Worm (Caenorhabditis elegans) whole organism, mixed stage, embryonic: Measurements from ENCODE around the gene col-76.

Experiments
- nhr-237 ChIP-seq: fragments of 150-350 bp; optimal IDR thresholded peaks from 2 replicates; lab custom pipeline; 2014; ENCODE audit warnings: missing biosample characterization, missing genetic modification characterization
- pha-4 ChIP-seq: fragments of 150-350 bp; optimal IDR thresholded peaks from 2 replicates; lab custom pipeline; 2018; ENCODE audit warnings: missing biosample characterization, missing genetic modification reagents, missing genetic modification characterization
- ztf-11 ChIP-seq: fragments of 150-350 bp; optimal IDR thresholded peaks from 2 replicates; lab custom pipeline; 2014; ENCODE audit warnings: missing biosample characterization, missing genetic modification characterization

DNA sequence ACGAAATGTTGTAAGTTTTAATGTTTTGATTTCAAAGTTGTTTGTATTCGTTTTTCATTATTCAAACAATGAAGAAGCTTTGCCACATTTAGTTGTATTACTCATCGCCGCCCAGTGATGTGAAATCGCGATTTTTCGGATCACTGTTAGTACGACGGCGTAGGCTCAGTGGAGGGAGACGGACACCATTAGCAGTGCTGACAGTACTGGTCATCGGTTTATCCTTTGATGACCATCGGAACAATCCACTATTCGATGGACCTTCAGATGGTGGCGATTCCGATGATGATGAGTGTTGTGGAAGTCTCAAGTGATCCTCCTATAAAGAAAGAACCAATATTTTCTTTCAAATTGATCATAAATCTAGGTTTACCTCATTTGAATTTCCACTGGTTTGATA lies 16.6 kb upstream of the col-76 start:
- TF ChIP-seq pha-4 (tag; lab: Kevin White, UChicago) (no peak), nhr-237 (tag; lab: Kevin White, UChicago) (no peak), ztf-11 (tag; lab: Kevin White, UChicago) (no peak)
